Fruit fly (Drosophila melanogaster) whole organism, embryonic: ENCODE measurements around the gene Cisd2.

Experiments
- B-H1 ChIP-seq: fragments of 200-800 bp; sonication (Bioruptor generic); IDR thresholded peaks from 3 replicates; pipeline ENCODE4 v1.3.6; 2022; ENCODE audit warnings: missing biosample characterization, missing genetic modification characterization
- Bdp1 ChIP-seq: fragments of 200-800 bp; sonication (Bioruptor generic); optimal IDR thresholded peaks from 3 replicates; lab custom pipeline; 2016; ENCODE audit warnings: missing biosample characterization, missing genetic modification characterization
- C15 ChIP-seq: fragments of 200-800 bp; sonication (Bioruptor generic); IDR thresholded peaks from 3 replicates; pipeline ENCODE4 v1.3.6; 2022; ENCODE audit warnings: missing biosample characterization, missing genetic modification characterization
- CG10431 ChIP-seq: fragments of 200-800 bp; sonication (Bioruptor generic); optimal IDR thresholded peaks from 3 replicates; lab custom pipeline; 2018; ENCODE audit warnings: missing biosample characterization, mild to moderate bottlenecking, missing genetic modification characterization
- CG11560 ChIP-seq: fragments of 200-800 bp; sonication (Bioruptor generic); IDR thresholded peaks from 3 replicates; pipeline ENCODE4 v1.3.6; 2022; ENCODE audit warnings: missing biosample characterization, missing genetic modification characterization
- CG14014 ChIP-seq: fragments of 200-800 bp; sonication (Bioruptor generic); IDR thresholded peaks from 2 replicates; pipeline ENCODE4 v1.3.6; 2022; ENCODE audit warnings: missing biosample characterization, missing genetic modification characterization
- CG14667 ChIP-seq: fragments of 200-800 bp; sonication (Bioruptor generic); IDR thresholded peaks from 2 replicates; pipeline ENCODE4 v1.3.6; 2022; ENCODE audit warnings: missing biosample characterization, missing genetic modification characterization
- CG15011 ChIP-seq: fragments of 200-800 bp; sonication (Bioruptor generic); optimal IDR thresholded peaks from 3 replicates; lab custom pipeline; 2018; ENCODE audit warnings: missing biosample characterization, mild to moderate bottlenecking, missing genetic modification characterization
- CG1529 ChIP-seq: fragments of 200-800 bp; sonication (Bioruptor generic); optimal IDR thresholded peaks from 3 replicates; lab custom pipeline; 2018; ENCODE audit warnings: missing biosample characterization, missing genetic modification characterization
- CG1603 ChIP-seq: fragments of 200-800 bp; sonication (Bioruptor generic); optimal IDR thresholded peaks from 2 replicates; lab custom pipeline; 2019; ENCODE audit warnings: missing biosample characterization, mild to moderate bottlenecking, missing genetic modification characterization, moderate library complexity
- CG17568 ChIP-seq: fragments of 200-800 bp; sonication (Bioruptor generic); optimal IDR thresholded peaks from 2 replicates; lab custom pipeline; 2018; ENCODE audit warnings: missing biosample characterization, mild to moderate bottlenecking, missing genetic modification characterization, moderate library complexity
- CG18764 ChIP-seq: fragments of 200-800 bp; sonication (Bioruptor generic); optimal IDR thresholded peaks from 3 replicates; lab custom pipeline; 2016; ENCODE audit warnings: missing biosample characterization, missing genetic modification characterization
- CG2129 ChIP-seq: fragments of 200-800 bp; sonication (Bioruptor generic); IDR thresholded peaks from 2 replicates; pipeline ENCODE4 v1.3.6; 2022; ENCODE audit warnings: missing biosample characterization, missing genetic modification characterization; ENCODE audit not compliant: partially characterized antibody
- CG33213 ChIP-seq: fragments of 200-800 bp; sonication (Bioruptor generic); optimal IDR thresholded peaks from 3 replicates; lab custom pipeline; 2016; ENCODE audit warnings: missing biosample characterization, missing genetic modification characterization
- CG6254 ChIP-seq: fragments of 200-800 bp; sonication (Bioruptor generic); optimal IDR thresholded peaks from 3 replicates; lab custom pipeline; 2017; ENCODE audit warnings: mild to moderate bottlenecking, missing biosample characterization, missing genetic modification reagents, missing genetic modification characterization
- CG6813 ChIP-seq: fragments of 200-800 bp; sonication (Bioruptor generic); optimal IDR thresholded peaks from 2 replicates; lab custom pipeline; 2017; ENCODE audit warnings: missing biosample characterization, missing genetic modification characterization, mild to moderate bottlenecking, moderate library complexity, missing genetic modification reagents
- CG8388 ChIP-seq: fragments of 200-800 bp; sonication (Bioruptor generic); optimal IDR thresholded peaks from 2 replicates; lab custom pipeline; 2019; ENCODE audit warnings: missing biosample characterization, mild to moderate bottlenecking, missing genetic modification characterization, moderate library complexity
- CG9215 ChIP-seq: fragments of 200-800 bp; sonication (Bioruptor generic); IDR thresholded peaks from 2 replicates; pipeline ENCODE4 v1.3.6; 2022; ENCODE audit warnings: missing biosample characterization, missing genetic modification characterization
- CG9876 ChIP-seq: fragments of 200-800 bp; sonication (Bioruptor generic); optimal IDR thresholded peaks from 2 replicates; lab custom pipeline; 2016; ENCODE audit warnings: missing biosample characterization, missing genetic modification characterization
- Chrac-16 ChIP-seq: fragments of 200-800 bp; sonication (Bioruptor generic); optimal IDR thresholded peaks from 3 replicates; lab custom pipeline; 2016; ENCODE audit warnings: missing biosample characterization, missing genetic modification characterization
- D19B ChIP-seq: fragments of 200-800 bp; sonication (Bioruptor generic); optimal IDR thresholded peaks from 2 replicates; lab custom pipeline; 2017; ENCODE audit warnings: missing biosample characterization, mild to moderate bottlenecking, missing genetic modification characterization
- Deaf1 ChIP-seq: fragments of 200-800 bp; optimal IDR thresholded peaks from 3 replicates; lab custom pipeline; 2019; ENCODE audit warnings: missing biosample characterization, mild to moderate bottlenecking, missing genetic modification characterization, moderate library complexity
- Doc3 ChIP-seq: fragments of 200-800 bp; sonication (Bioruptor generic); IDR thresholded peaks from 3 replicates; pipeline ENCODE4 v1.3.6; 2022; ENCODE audit warnings: missing biosample characterization, missing genetic modification characterization; ENCODE audit not compliant: partially characterized antibody
- Drgx ChIP-seq: fragments of 200-800 bp; sonication (Bioruptor generic); IDR thresholded peaks from 2 replicates; pipeline ENCODE4 v1.3.6; 2022; ENCODE audit warnings: missing biosample characterization, missing genetic modification characterization
- Ets65A ChIP-seq: fragments of 200-800 bp; sonication (Bioruptor generic); peaks from one replicate; lab custom pipeline; 2016; ENCODE audit warnings: missing biosample characterization, missing genetic modification characterization
- Fer2 ChIP-seq: fragments of 200-800 bp; sonication (Bioruptor generic); optimal IDR thresholded peaks from 2 replicates; lab custom pipeline; 2018; ENCODE audit warnings: missing biosample characterization, mild to moderate bottlenecking, missing genetic modification characterization, moderate library complexity
- HLH3B ChIP-seq: fragments of 200-800 bp; sonication (Bioruptor generic); IDR thresholded peaks from 2 replicates; pipeline ENCODE4 v1.3.6; 2022; ENCODE audit warnings: missing biosample characterization, missing genetic modification characterization
- HLH54F ChIP-seq: fragments of 200-800 bp; sonication (Bioruptor generic); optimal IDR thresholded peaks from 3 replicates; lab custom pipeline; 2016; ENCODE audit warnings: missing biosample characterization, missing genetic modification characterization
- Hmx ChIP-seq: fragments of 200-800 bp; sonication (Bioruptor generic); optimal IDR thresholded peaks from 2 replicates; lab custom pipeline; 2016; ENCODE audit warnings: missing biosample characterization, missing genetic modification characterization
- Spps ChIP-seq: fragments of 200-800 bp; sonication (Bioruptor generic); optimal IDR thresholded peaks from 2 replicates; lab custom pipeline; 2018; ENCODE audit warnings: missing biosample characterization, mild to moderate bottlenecking, missing genetic modification characterization
- Sry-β ChIP-seq: fragments of 200-800 bp; sonication (Bioruptor generic); optimal IDR thresholded peaks from 2 replicates; lab custom pipeline; 2018; ENCODE audit warnings: missing biosample characterization, mild to moderate bottlenecking, missing genetic modification characterization, moderate library complexity
- Vsx1 ChIP-seq: fragments of 200-800 bp; sonication (Bioruptor generic); optimal IDR thresholded peaks from 2 replicates; lab custom pipeline; 2017; ENCODE audit warnings: missing biosample characterization, mild to moderate bottlenecking, missing genetic modification characterization, missing genetic modification reagents
- Xrp1 ChIP-seq: fragments of 200-800 bp; sonication (Bioruptor generic); IDR thresholded peaks from 2 replicates; pipeline ENCODE4 v1.3.6; 2022; ENCODE audit warnings: missing biosample characterization, missing genetic modification characterization
- ac ChIP-seq: fragments of 200-800 bp; sonication (Bioruptor generic); optimal IDR thresholded peaks from 3 replicates; lab custom pipeline; 2017; ENCODE audit warnings: missing biosample characterization, mild to moderate bottlenecking, missing genetic modification characterization
- al ChIP-seq: fragments of 200-800 bp; sonication (Bioruptor generic); IDR thresholded peaks from 2 replicates; pipeline ENCODE4 v1.3.6; 2022; ENCODE audit warnings: missing biosample characterization, missing genetic modification characterization
- ase ChIP-seq: fragments of 200-800 bp; sonication (Bioruptor generic); IDR thresholded peaks from 3 replicates; pipeline ENCODE4 v1.3.6; 2022; ENCODE audit warnings: missing biosample characterization, missing genetic modification characterization
- ash1 ChIP-seq: fragments of 200-800 bp; sonication (Bioruptor generic); optimal IDR thresholded peaks from 2 replicates; lab custom pipeline; 2018; ENCODE audit warnings: missing biosample characterization, mild to moderate bottlenecking, missing genetic modification characterization
- bowl ChIP-seq: fragments of 200-800 bp; sonication (Bioruptor generic); IDR thresholded peaks from 2 replicates; pipeline ENCODE4 v1.3.6; 2022; ENCODE audit warnings: missing biosample characterization, missing genetic modification characterization
- bsh ChIP-seq, 2 experiments: fragments of 200-800 bp; sonication (Bioruptor generic); optimal IDR thresholded peaks; 2 replicates each; lab custom pipeline; 2017 to 2018; ENCODE audit warnings: mild to moderate bottlenecking in 2 of 2, missing biosample characterization in 2 of 2, missing genetic modification characterization in 2 of 2, moderate library complexity in 1 of 2
- croc ChIP-seq: fragments of 200-800 bp; sonication (Bioruptor generic); conservative IDR thresholded peaks from 3 replicates; pipeline ENCODE4 v1.3.6; 2022; ENCODE audit warnings: missing biosample characterization, missing genetic modification characterization
- dimm ChIP-seq: fragments of 200-800 bp; sonication (Bioruptor generic); IDR thresholded peaks from 2 replicates; pipeline ENCODE4 v1.3.6; 2022; ENCODE audit warnings: missing biosample characterization, missing genetic modification characterization
- gfzf ChIP-seq: fragments of 200-800 bp; sonication (Bioruptor generic); optimal IDR thresholded peaks from 2 replicates; lab custom pipeline; 2016; ENCODE audit warnings: missing biosample characterization, mild to moderate bottlenecking, missing genetic modification characterization, moderate library complexity
- gsb ChIP-seq: fragments of 200-800 bp; sonication (Bioruptor generic); IDR thresholded peaks from 2 replicates; pipeline ENCODE4 v1.3.6; 2022; ENCODE audit warnings: missing biosample characterization, missing genetic modification characterization
- lmd ChIP-seq: fragments of 200-800 bp; sonication (Bioruptor generic); IDR thresholded peaks from 2 replicates; pipeline ENCODE4 v1.3.6; 2022; ENCODE audit warnings: missing biosample characterization, missing genetic modification characterization
- lola ChIP-seq, 3 experiments: fragments of >200 bp in 2 of 3; fragments of 200-800 bp in 1 of 3; sonication (Bioruptor generic) in 1 of 3; optimal IDR thresholded peaks; 2 replicates each; lab custom pipeline; 2017 to 2019; ENCODE audit warnings: missing biosample characterization in 3 of 3, missing genetic modification characterization in 3 of 3, mild to moderate bottlenecking in 1 of 3, moderate library complexity in 1 of 3
- oc ChIP-seq: fragments of 200-800 bp; sonication (Bioruptor generic); optimal IDR thresholded peaks from 2 replicates; lab custom pipeline; 2018; ENCODE audit warnings: missing biosample characterization, mild to moderate bottlenecking, missing genetic modification characterization, moderate library complexity
- otp ChIP-seq: fragments of 200-800 bp; sonication (Bioruptor generic); IDR thresholded peaks from 3 replicates; pipeline ENCODE4, ENCODE4 v1.3.6; 2022; ENCODE audit warnings: missing biosample characterization, missing genetic modification characterization
- salm ChIP-seq: fragments of 200-800 bp; sonication (Bioruptor generic); optimal IDR thresholded peaks from 2 replicates; lab custom pipeline; 2018; ENCODE audit warnings: missing biosample characterization, mild to moderate bottlenecking, missing genetic modification characterization
- sens ChIP-seq: fragments of 200-800 bp; sonication (Bioruptor generic); peaks from one replicate; lab custom pipeline; 2016; ENCODE audit warnings: missing biosample characterization, missing genetic modification characterization
- sisA ChIP-seq: fragments of 200-800 bp; sonication (Bioruptor generic); IDR thresholded peaks from 2 replicates; pipeline ENCODE4 v1.3.6; 2022; ENCODE audit warnings: missing biosample characterization, missing genetic modification characterization
- vvl ChIP-seq: fragments of 200-800 bp; sonication (Bioruptor generic); IDR thresholded peaks from 2 replicates; pipeline ENCODE4 v1.3.6; 2022; ENCODE audit warnings: missing biosample characterization, missing genetic modification characterization
- zfh2 ChIP-seq: fragments of 200-800 bp; sonication (Bioruptor generic); optimal IDR thresholded peaks from 2 replicates; lab custom pipeline; 2016; ENCODE audit warnings: missing biosample characterization, missing genetic modification characterization

The Cisd2 gene

DNA sequence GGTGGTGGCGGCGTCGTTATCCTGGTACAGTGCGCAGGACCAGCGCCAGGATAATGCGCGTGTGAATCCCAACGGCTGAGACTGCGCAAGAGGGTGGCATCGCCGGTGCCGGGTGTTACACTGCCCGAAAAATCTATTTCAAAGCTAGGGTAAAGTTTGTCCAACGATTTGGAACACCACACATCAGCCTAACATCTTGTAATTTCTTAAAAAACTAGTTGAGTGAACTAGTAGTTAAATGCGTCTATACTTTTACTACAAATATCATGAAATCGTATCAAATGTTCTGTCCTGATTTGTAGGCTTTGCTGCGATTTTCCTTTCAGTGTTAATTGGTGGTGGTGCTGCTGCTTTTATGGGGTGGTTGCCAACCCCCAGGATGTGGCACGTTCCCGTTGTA lies 41.8 kb upstream of the Cisd2 start:
- no peak for TF ChIP-seq CG14014 (GFP tag; lab: Robert Waterston, UW)
- peak; percentile 75 for TF ChIP-seq CG1603 (tag; lab: Kevin White, UChicago)
- TF ChIP-seq CG9876, result no peak
- no peak for TF ChIP-seq dimm
- peak; percentile 60 for TF ChIP-seq CG8388
- no peak for TF ChIP-seq D19B
- no peak for TF ChIP-seq CG17568 (GFP tag; lab: Kevin White, UChicago)
- no peak for TF ChIP-seq ash1 (GFP tag; lab: Kevin White, UChicago)
- TF ChIP-seq CG14667 (GFP tag; lab: Robert Waterston, UW), result no peak
- no peak for TF ChIP-seq al (GFP tag; lab: Robert Waterston, UW)
- TF ChIP-seq Xrp1 (GFP tag; lab: Robert Waterston, UW), result peak; percentile 75
- TF ChIP-seq sisA (GFP tag; lab: Robert Waterston, UW), result no peak
- no peak for TF ChIP-seq C15 (GFP tag; lab: Robert Waterston, UW)
- TF ChIP-seq CG11560 (tag; lab: Robert Waterston, UW), result no peak
- no peak for TF ChIP-seq CG9215 (GFP tag; lab: Robert Waterston, UW)
- TF ChIP-seq Chrac-16 (GFP tag; lab: Kevin White, UChicago), result no peak
- TF ChIP-seq CG6813 (GFP tag; lab: Kevin White, UChicago), result no peak
- no peak for TF ChIP-seq CG18764
- no peak; the same call in 1 of the 2 replicates for TF ChIP-seq vvl (GFP tag; lab: Robert Waterston, UW)
- TF ChIP-seq Ets65A (GFP tag; lab: Kevin White, UChicago), result no peak
- no peak for TF ChIP-seq salm (tag; lab: Kevin White, UChicago)
- peak; percentile 35 for TF ChIP-seq CG6254 (GFP tag; lab: Kevin White, UChicago)
- no peak for TF ChIP-seq ase (GFP tag; lab: Robert Waterston, UW)
- TF ChIP-seq Vsx1 (GFP tag; lab: Kevin White, UChicago), result no peak
- no peak for TF ChIP-seq Deaf1 (tag; lab: Kevin White, UChicago)
- peak; percentile 51 for TF ChIP-seq Spps (tag; lab: Kevin White, UChicago)
- peak in 1 of 2 experiments; percentile 78 for TF ChIP-seq bsh (GFP tag; optimal IDR thresholded peaks at IDR 0.05; lab: Kevin White, UChicago)
- no peak for TF ChIP-seq Fer2
- TF ChIP-seq Drgx (GFP tag; lab: Robert Waterston, UW), result no peak
- TF ChIP-seq croc (GFP tag; lab: Robert Waterston, UW), result no peak; the same call in 2 of the 3 replicates
- TF ChIP-seq lmd (GFP tag; lab: Robert Waterston, UW), result peak; percentile 9; the same call in 1 of the 2 replicates
- no peak for TF ChIP-seq Doc3 (GFP tag; lab: Robert Waterston, UW)
- peak; percentile 3 for TF ChIP-seq ac (GFP tag; lab: Kevin White, UChicago)
- TF ChIP-seq CG33213, result no peak
- TF ChIP-seq sens, result peak; percentile 91
- TF ChIP-seq lola (GFP tag; optimal IDR thresholded peaks at IDR 0.05; lab: Kevin White, UChicago), result peak in 1 of 3 experiments; percentile 76
- TF ChIP-seq CG1529 (GFP tag; lab: Kevin White, UChicago), result no peak
- TF ChIP-seq bowl, result no peak
- TF ChIP-seq B-H1 (GFP tag; lab: Robert Waterston, UW), result no peak
- TF ChIP-seq Bdp1, result no peak
- TF ChIP-seq zfh2 (GFP tag; lab: Kevin White, UChicago), result no peak
- TF ChIP-seq gsb, result no peak
- TF ChIP-seq CG15011 (GFP tag; lab: Kevin White, UChicago), result no peak
- no peak for TF ChIP-seq CG2129
- 0 out of 3 replicates have a peak, but pooled peaks have one; percentile 10 for TF ChIP-seq otp (GFP tag; lab: Robert Waterston, UW)
- no peak for TF ChIP-seq oc (tag; lab: Kevin White, UChicago)
- TF ChIP-seq Sry-β (GFP tag; lab: Kevin White, UChicago), result no peak
- no peak for TF ChIP-seq HLH3B (GFP tag; lab: Robert Waterston, UW)
- no peak for TF ChIP-seq CG10431
- no peak for TF ChIP-seq Hmx
- no peak for TF ChIP-seq gfzf
- TF ChIP-seq HLH54F (GFP tag; lab: Kevin White, UChicago), result no peak
